Worm (Caenorhabditis elegans): ENCODE data around the gene cyn-12.

cyn-12 gene

DNA sequence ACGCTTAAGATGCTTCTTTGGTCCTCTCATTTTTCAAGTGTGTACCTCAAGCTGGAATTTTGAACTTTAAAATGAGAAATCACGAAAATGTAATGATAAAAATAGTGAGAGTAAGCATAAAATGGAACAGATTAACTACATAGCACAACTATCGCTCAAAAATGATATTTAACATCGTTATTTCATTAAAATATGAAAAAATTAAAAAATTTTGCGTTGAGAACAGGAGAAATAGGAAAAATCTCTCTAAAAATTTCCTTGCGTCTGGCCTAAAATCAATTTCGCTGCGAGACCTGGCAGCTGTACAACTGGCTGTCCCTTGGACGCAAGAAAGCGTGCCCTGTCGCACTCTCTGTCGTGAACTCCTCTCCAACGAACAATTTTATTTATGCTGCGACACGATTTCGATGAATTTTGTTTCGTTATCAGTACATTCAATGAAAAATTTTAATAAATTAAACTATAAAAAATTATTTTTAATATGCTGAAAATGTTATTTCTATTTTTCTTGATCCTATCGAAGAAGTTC lies 48.3 kb downstream of the cyn-12 start, which contains the start of gene rps-4:
Gene rps-4, minus strand, starts transcription at position 51 of the 529 bp plus-strand sequence.
- TF ChIP-seq mdl-1 (tag; optimal IDR thresholded peaks at IDR 0.05) (no peak), lin-39 (tag; optimal IDR thresholded peaks at IDR 0.05) (peak; percentile 86), elt-3 (tag; optimal IDR thresholded peaks at IDR 0.05) (no peak), tbx-2 (tag; optimal IDR thresholded peaks at IDR 0.05) (peak; percentile 46), nfya-1 (tag; optimal IDR thresholded peaks at IDR 0.05; ENCODE audit: insufficient read depth) (peak; percentile 94), nhr-76 (tag; optimal IDR thresholded peaks at IDR 0.05) (no peak), elt-2 (tag; optimal IDR thresholded peaks at IDR 0.05) (peak; percentile 81), ztf-4 (tag; optimal IDR thresholded peaks at IDR 0.05) (no peak), aly-2 (tag; optimal IDR thresholded peaks at IDR 0.05) (no peak), nhr-77 (tag; optimal IDR thresholded peaks at IDR 0.05) (no peak), elt-1 (tag; optimal IDR thresholded peaks at IDR 0.05) (peak; percentile 24), lin-15B (tag; optimal IDR thresholded peaks at IDR 0.05) (peak; percentile 100), ceh-28 (tag; optimal IDR thresholded peaks at IDR 0.05) (peak; percentile 67), nhr-23 (tag; optimal IDR thresholded peaks at IDR 0.05) (peak; percentile 88), nhr-237 (tag; optimal IDR thresholded peaks at IDR 0.05) (no peak), fkh-10 (GFP tag; optimal IDR thresholded peaks at IDR 0.05) (peak; percentile 75), nhr-25 (tag; optimal IDR thresholded peaks at IDR 0.05) (peak; percentile 91), ztf-11 (tag; optimal IDR thresholded peaks at IDR 0.05) (no peak), ceh-16 (tag; optimal IDR thresholded peaks at IDR 0.05) (no peak), nhr-28 (tag; optimal IDR thresholded peaks at IDR 0.05) (no peak), jun-1 (tag; optimal IDR thresholded peaks at IDR 0.05) (peak; percentile 78), ceh-82 (tag; optimal IDR thresholded peaks at IDR 0.05) (peak; percentile 22), nhr-11 (tag; optimal IDR thresholded peaks at IDR 0.05) (no peak), egl-27 (tag; optimal IDR thresholded peaks at IDR 0.05) (peak; percentile 75), ceh-9 (tag; optimal IDR thresholded peaks at IDR 0.05) (no peak), daf-12 (tag; optimal IDR thresholded peaks at IDR 0.05) (no peak), pqm-1 (tag; optimal IDR thresholded peaks at IDR 0.05) (peak; percentile 90), nhr-43 (tag; optimal IDR thresholded peaks at IDR 0.05; ENCODE audit: poor library complexity, severe bottlenecking) (peak; percentile 75), nhr-67 (tag; optimal IDR thresholded peaks at IDR 0.05) (no peak), pha-4 (tag; optimal IDR thresholded peaks at IDR 0.05) (peak; percentile 96), zag-1 (tag; optimal IDR thresholded peaks at IDR 0.05) (no peak), eor-1 (tag; optimal IDR thresholded peaks at IDR 0.05) (no peak), ama-1 (optimal IDR thresholded peaks at IDR 0.05) (peak; percentile 35), unc-39 (tag; optimal IDR thresholded peaks at IDR 0.05) (no peak), R02D3.7 (tag; optimal IDR thresholded peaks at IDR 0.05) (peak; percentile 77), egl-5 (tag; optimal IDR thresholded peaks at IDR 0.05) (peak; percentile 47), lsy-12 (tag; optimal IDR thresholded peaks at IDR 0.05) (peak; percentile 77), fos-1 (tag; optimal IDR thresholded peaks at IDR 0.05) (peak; percentile 40), snpc-4 (tag; optimal IDR thresholded peaks at IDR 0.05) (peak; percentile 81), sea-2 (GFP tag; optimal IDR thresholded peaks at IDR 0.05) (no peak), hmg-11 (tag; optimal IDR thresholded peaks at IDR 0.05) (peak; percentile 85), skn-1 (tag; optimal IDR thresholded peaks at IDR 0.05) (peak; percentile 82), fkh-2 (tag; optimal IDR thresholded peaks at IDR 0.05) (no peak), unc-62 (GFP tag; optimal IDR thresholded peaks at IDR 0.05) (peak; percentile 14), mml-1 (tag; optimal IDR thresholded peaks at IDR 0.05) (no peak), ZK546.5 (tag; optimal IDR thresholded peaks at IDR 0.05) (no peak), nhr-12 (tag; optimal IDR thresholded peaks at IDR 0.05) (no peak)

Data from whole organism, L3 larva.